Worm (Caenorhabditis elegans): ENCODE data around the gene tag-77.

Gene tag-77

ce11 chrIV:8473756-8474155, 36.6 kb downstream of the tag-77 start, which contains the start of gene C28C12.11:
TSS of gene C28C12.11 (plus strand) at chrIV:8474056.
- TF ChIP-seq elt-1 (tag; optimal IDR thresholded peaks at IDR 0.05; ENCODE audit: borderline replicate concordance, insufficient read depth) (no peak), ces-1 (GFP tag; optimal IDR thresholded peaks at IDR 0.05) (no peak), nhr-237 (tag; optimal IDR thresholded peaks at IDR 0.05) (no peak), nhr-2 (tag; optimal IDR thresholded peaks at IDR 0.05) (no peak), flh-1 (GFP tag; optimal IDR thresholded peaks at IDR 0.05) (no peak), sem-2 (GFP tag; optimal IDR thresholded peaks at IDR 0.05) (no peak), snpc-4 (tag; optimal IDR thresholded peaks at IDR 0.05) (no peak), nhr-12 (tag; optimal IDR thresholded peaks at IDR 0.05) (no peak), nhr-28 (tag; optimal IDR thresholded peaks at IDR 0.05) (no peak), unc-120 (tag; optimal IDR thresholded peaks at IDR 0.05; ENCODE audit: poor library complexity, severe bottlenecking) (no peak), lin-32 (GFP tag; optimal IDR thresholded peaks at IDR 0.05) (no peak), lin-13 (tag; optimal IDR thresholded peaks at IDR 0.05) (no peak), mep-1 (tag; optimal IDR thresholded peaks at IDR 0.05) (no peak), pha-4 (tag; optimal IDR thresholded peaks at IDR 0.05) (no peak), ceh-43 (GFP tag; optimal IDR thresholded peaks at IDR 0.05) (no peak)

ce11 chrIV:8472493-8472892, 37.9 kb downstream of the tag-77 start, which contains the start of gene oat-1:
TSS of gene oat-1 (minus strand) at chrIV:8472593.
- TF ChIP-seq bed-3 (GFP tag; optimal IDR thresholded peaks at IDR 0.05) = no peak

- no peak for TF ChIP-seq snpc-4 (tag; optimal IDR thresholded peaks at IDR 0.05)
- no peak for TF ChIP-seq elt-1 (tag; optimal IDR thresholded peaks at IDR 0.05; ENCODE audit: borderline replicate concordance, insufficient read depth)
- no peak for TF ChIP-seq blmp-1 (tag; optimal IDR thresholded peaks at IDR 0.05)
- TF ChIP-seq lin-13 (tag; optimal IDR thresholded peaks at IDR 0.05) = no peak
- TF ChIP-seq nhr-237 (tag; optimal IDR thresholded peaks at IDR 0.05) = no peak
- TF ChIP-seq ceh-39 (tag; optimal IDR thresholded peaks at IDR 0.05) = no peak
- TF ChIP-seq cnd-1 (tag; optimal IDR thresholded peaks at IDR 0.05) = no peak
- TF ChIP-seq bed-3 (GFP tag; optimal IDR thresholded peaks at IDR 0.05) = no peak
- no peak for TF ChIP-seq mls-2 (tag; optimal IDR thresholded peaks at IDR 0.05)
- TF ChIP-seq ces-1 (GFP tag; optimal IDR thresholded peaks at IDR 0.05) = no peak
- no peak for TF ChIP-seq lin-32 (GFP tag; optimal IDR thresholded peaks at IDR 0.05)
- TF ChIP-seq nhr-28 (tag; optimal IDR thresholded peaks at IDR 0.05) = no peak
- TF ChIP-seq pha-4 (tag; optimal IDR thresholded peaks at IDR 0.05) = no peak
Measured at ce11 chrIV:8464187-8464586, 46.2 kb downstream of the tag-77 start.

ce11 chrIV:8463716-8464115, 46.6 kb downstream of the tag-77 start, which contains the start of gene str-176:
TSS of gene str-176 (minus strand) at chrIV:8463816.
- TF ChIP-seq elt-1 (tag; optimal IDR thresholded peaks at IDR 0.05; ENCODE audit: borderline replicate concordance, insufficient read depth) = no peak
- no peak for TF ChIP-seq ceh-83 (GFP tag; optimal IDR thresholded peaks at IDR 0.05)
- TF ChIP-seq tbx-8 (GFP tag; optimal IDR thresholded peaks at IDR 0.05) = no peak
- TF ChIP-seq bed-3 (GFP tag; optimal IDR thresholded peaks at IDR 0.05) = no peak
- TF ChIP-seq nhr-2 (tag; optimal IDR thresholded peaks at IDR 0.05) = no peak
- no peak for TF ChIP-seq nhr-28 (tag; optimal IDR thresholded peaks at IDR 0.05)
- no peak for TF ChIP-seq snpc-4 (tag; optimal IDR thresholded peaks at IDR 0.05)

- no peak for TF ChIP-seq unc-39 (tag; optimal IDR thresholded peaks at IDR 0.05)
- TF ChIP-seq blmp-1 (tag; optimal IDR thresholded peaks at IDR 0.05) = no peak
- no peak for TF ChIP-seq unc-62 (GFP tag; optimal IDR thresholded peaks at IDR 0.05)
- TF ChIP-seq elt-1 (tag; optimal IDR thresholded peaks at IDR 0.05; ENCODE audit: borderline replicate concordance, insufficient read depth) = no peak
- TF ChIP-seq pha-4 (tag; optimal IDR thresholded peaks at IDR 0.05) = no peak
- no peak for TF ChIP-seq mab-5 (tag; optimal IDR thresholded peaks at IDR 0.05)
- no peak for TF ChIP-seq nhr-237 (tag; optimal IDR thresholded peaks at IDR 0.05)
Measured at ce11 chrIV:8463069-8463468, 47.3 kb downstream of the tag-77 start.

- TF ChIP-seq sem-2 (GFP tag; optimal IDR thresholded peaks at IDR 0.05) = no peak
- no peak for TF ChIP-seq unc-62 (GFP tag; optimal IDR thresholded peaks at IDR 0.05)
- TF ChIP-seq hlh-1 (tag; optimal IDR thresholded peaks at IDR 0.05) = no peak
- TF ChIP-seq pha-4 (tag; optimal IDR thresholded peaks at IDR 0.05) = no peak
- TF ChIP-seq ceh-43 (GFP tag; optimal IDR thresholded peaks at IDR 0.05) = no peak
- TF ChIP-seq blmp-1 (tag; optimal IDR thresholded peaks at IDR 0.05) = no peak
- no peak for TF ChIP-seq lin-32 (GFP tag; optimal IDR thresholded peaks at IDR 0.05)
- no peak for TF ChIP-seq nhr-76 (tag; optimal IDR thresholded peaks at IDR 0.05)
- no peak for TF ChIP-seq nhr-2 (tag; optimal IDR thresholded peaks at IDR 0.05)
- no peak for TF ChIP-seq lin-13 (tag; optimal IDR thresholded peaks at IDR 0.05)
- TF ChIP-seq snpc-4 (tag; optimal IDR thresholded peaks at IDR 0.05) = no peak
- TF ChIP-seq bed-3 (GFP tag; optimal IDR thresholded peaks at IDR 0.05) = no peak
- no peak for TF ChIP-seq zip-8 (tag; optimal IDR thresholded peaks at IDR 0.05)
- no peak for TF ChIP-seq drap-1 (GFP tag; optimal IDR thresholded peaks at IDR 0.05)
- TF ChIP-seq unc-120 (tag; optimal IDR thresholded peaks at IDR 0.05; ENCODE audit: poor library complexity, severe bottlenecking) = no peak
- TF ChIP-seq M03D4.4 (tag; optimal IDR thresholded peaks at IDR 0.05) = no peak
- no peak for TF ChIP-seq mab-5 (tag; optimal IDR thresholded peaks at IDR 0.05)
- no peak for TF ChIP-seq nhr-28 (tag; optimal IDR thresholded peaks at IDR 0.05)
- TF ChIP-seq unc-39 (tag; optimal IDR thresholded peaks at IDR 0.05) = no peak
Measured at ce11 chrIV:8462376-8462775, 48.0 kb downstream of the tag-77 start.
